Worm (Caenorhabditis elegans): ENCODE results near the gene daf-9.

Gene daf-9

ce11 chrX:6207687-6208088, 11.0 kb downstream of the daf-9 start, which contains the start of gene T13C5.6 (continued):
- peak; percentile 75 for TF ChIP-seq vab-7 (GFP tag; IDR thresholded peaks at IDR 0.05)
- TF ChIP-seq zip-11 (GFP tag; IDR thresholded peaks at IDR 0.05) = peak; percentile 62; the same call in 1 of the 2 replicates
- no peak for TF ChIP-seq cey-2 (tag; optimal IDR thresholded peaks at IDR 0.05; ENCODE audit: borderline replicate concordance, insufficient read depth)
- peak; percentile 92 for TF ChIP-seq pha-4 (GFP tag; IDR thresholded peaks at IDR 0.05)
- peak; percentile 9 for TF ChIP-seq pha-4 (tag; optimal IDR thresholded peaks at IDR 0.05)
- no peak for TF ChIP-seq egl-27 (tag; optimal IDR thresholded peaks at IDR 0.05)
- TF ChIP-seq nhr-41 (GFP tag; IDR thresholded peaks at IDR 0.05) = peak; percentile 67; the same call in 1 of the 2 replicates
- peak; percentile 81 for TF ChIP-seq duxl-1 (tag; optimal IDR thresholded peaks at IDR 0.05; ENCODE audit: poor library complexity)
- TF ChIP-seq ZK546.5 (tag; optimal IDR thresholded peaks at IDR 0.05) = no peak
- TF ChIP-seq rbr-2 (tag; optimal IDR thresholded peaks at IDR 0.05) = peak; percentile 94
- peak; percentile 85 for TF ChIP-seq zfp-3 (GFP tag; conservative IDR thresholded peaks at IDR 0.05)
- peak; percentile 78; the same call in 1 of the 2 replicates for TF ChIP-seq lin-29 (GFP tag; IDR thresholded peaks at IDR 0.05)
- no peak for TF ChIP-seq snpc-4 (tag; optimal IDR thresholded peaks at IDR 0.05)
- 0 out of 2 replicates have a peak, but pooled peaks have one; percentile 72 for TF ChIP-seq Y75B8A.6 (GFP tag; IDR thresholded peaks at IDR 0.05)
- TF ChIP-seq Y105C5A.15 (GFP tag; IDR thresholded peaks at IDR 0.05) = peak; percentile 60; the same call in 1 of the 2 replicates
- TF ChIP-seq hlh-30 (tag; optimal IDR thresholded peaks at IDR 0.05; ENCODE audit: insufficient read depth) = peak; percentile 79
- peak; percentile 92 for TF ChIP-seq dve-1 (tag; optimal IDR thresholded peaks at IDR 0.05; ENCODE audit: insufficient read depth)
- peak; percentile 78 for TF ChIP-seq nhr-28 (tag; optimal IDR thresholded peaks at IDR 0.05)
- TF ChIP-seq hlh-11 (tag; optimal IDR thresholded peaks at IDR 0.05) = peak; percentile 88
- peak; percentile 80 for TF ChIP-seq jun-1 (tag; optimal IDR thresholded peaks at IDR 0.05)
- peak; percentile 75 for TF ChIP-seq T20F7.1 (GFP tag; optimal IDR thresholded peaks at IDR 0.05)
- TF ChIP-seq ZK337.2 (GFP tag; IDR thresholded peaks at IDR 0.05) = peak; percentile 91
- TF ChIP-seq zip-2 (tag; optimal IDR thresholded peaks at IDR 0.05) = peak; percentile 78
- no peak for TF ChIP-seq ztf-11 (tag; optimal IDR thresholded peaks at IDR 0.05)
- peak; percentile 30 for TF ChIP-seq zag-1 (tag; optimal IDR thresholded peaks at IDR 0.05)
- TF ChIP-seq mep-1 (tag; optimal IDR thresholded peaks at IDR 0.05) = peak; percentile 95
- no peak for TF ChIP-seq nhr-76 (tag; optimal IDR thresholded peaks at IDR 0.05)
- peak; percentile 55; the same call in 1 of the 2 replicates for TF ChIP-seq mxl-2 (GFP tag; conservative IDR thresholded peaks at IDR 0.05)
- TF ChIP-seq daf-16 (GFP tag; optimal IDR thresholded peaks at IDR 0.05) = peak; percentile 71 to 94
- peak; percentile 81 for TF ChIP-seq daf-16 (tag; optimal IDR thresholded peaks at IDR 0.05)
- peak; percentile 84 for TF ChIP-seq dmd-9 (GFP tag; IDR thresholded peaks at IDR 0.05)
- TF ChIP-seq nhr-6 (tag; optimal IDR thresholded peaks at IDR 0.05) = peak; percentile 92
- TF ChIP-seq attf-4 (tag; optimal IDR thresholded peaks at IDR 0.05) = no peak
- TF ChIP-seq ceh-20 (GFP tag; IDR thresholded peaks at IDR 0.05) = peak; percentile 94
- peak; percentile 77 for TF ChIP-seq unc-130 (GFP tag; optimal IDR thresholded peaks at IDR 0.05)
- peak; percentile 94 for TF ChIP-seq T26A8.4 (GFP tag; IDR thresholded peaks at IDR 0.05)
- TF ChIP-seq aha-1 (tag) = peak; percentile 100
- TF ChIP-seq dmd-6 (GFP tag; IDR thresholded peaks at IDR 0.05) = peak; percentile 88
- TF ChIP-seq nhr-48 (tag; optimal IDR thresholded peaks at IDR 0.05) = peak; percentile 84
- TF ChIP-seq pqm-1 (tag; optimal IDR thresholded peaks at IDR 0.05) = peak; percentile 52
- peak; percentile 84 for TF ChIP-seq madf-9 (GFP tag; conservative IDR thresholded peaks at IDR 0.05)
- peak; percentile 83; the same call in 1 of the 2 replicates for TF ChIP-seq dmd-8 (GFP tag; IDR thresholded peaks at IDR 0.05)
- TF ChIP-seq lir-3 (tag; optimal IDR thresholded peaks at IDR 0.05) = peak; percentile 89
- peak; percentile 74 for TF ChIP-seq ceh-32 (tag; optimal IDR thresholded peaks at IDR 0.05; ENCODE audit: poor library complexity)
- peak; percentile 92 for TF ChIP-seq nhr-102 (tag; optimal IDR thresholded peaks at IDR 0.05)
- peak; percentile 95 for TF ChIP-seq lin-1 (GFP tag; IDR thresholded peaks at IDR 0.05)
- TF ChIP-seq snpc-1.2 (GFP tag; IDR thresholded peaks at IDR 0.05) = peak; percentile 63
- peak; percentile 68; the same call in 1 of the 2 replicates for TF ChIP-seq D1046.2 (GFP tag; IDR thresholded peaks at IDR 0.05)
- TF ChIP-seq dpl-1 (GFP tag; optimal IDR thresholded peaks at IDR 0.05) = peak; percentile 64
- TF ChIP-seq madf-5 (GFP tag; IDR thresholded peaks at IDR 0.05) = peak; percentile 89 to 95; a peak in 3 of 4 replicates
- TF ChIP-seq spr-1 (tag; optimal IDR thresholded peaks at IDR 0.05) = peak; percentile 93
